Fruit fly (Drosophila melanogaster): ENCODE data around the gene Smr.
A peak's percentile ranks its signal among the peaks of the same experiment; 100 is the strongest.

Gene Smr

DNA sequence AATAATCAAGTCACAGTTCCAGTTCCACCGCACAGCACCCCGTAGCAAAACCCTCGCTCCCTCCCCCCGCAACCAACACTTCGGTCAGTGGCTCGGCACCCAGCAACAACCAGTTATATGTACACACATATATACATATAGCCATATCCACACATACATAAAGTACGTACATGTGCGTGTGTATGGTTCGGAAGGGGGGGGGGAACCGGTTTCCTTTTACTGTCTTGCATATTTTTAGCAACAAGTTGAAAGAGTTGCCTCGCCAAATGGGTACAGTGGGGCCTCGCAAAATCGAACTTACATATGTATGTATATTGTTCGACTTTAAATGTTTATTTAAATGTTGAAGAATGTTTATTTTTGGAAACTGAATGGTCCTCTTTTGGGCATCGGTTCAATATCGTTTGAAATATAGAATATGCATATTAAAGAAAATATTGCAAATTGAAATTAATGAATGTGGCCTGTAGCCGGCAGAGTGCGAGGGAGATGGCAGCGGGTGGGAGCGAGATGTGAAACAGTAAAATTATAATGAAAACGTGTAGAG, 12.7 kb upstream of the Smr start (continued):
- peak; percentile 56 for TF ChIP-seq CG17328 (GFP tag; IDR thresholded peaks at IDR 0.05)
- TF ChIP-seq ase (GFP tag; IDR thresholded peaks at IDR 0.05) = peak; percentile 58; the same call in 1 of the 3 replicates
- TF ChIP-seq Dip3 (GFP tag; optimal IDR thresholded peaks at IDR 0.05) = peak; percentile 82
- TF ChIP-seq NK7.1 (GFP tag; optimal IDR thresholded peaks at IDR 0.05) = peak; percentile 1
- TF ChIP-seq CG7839 (tag; optimal IDR thresholded peaks at IDR 0.05) = peak; percentile 79
- no peak for TF ChIP-seq NC2β (GFP tag; optimal IDR thresholded peaks at IDR 0.05)
- peak; percentile 86 for TF ChIP-seq CG18599 (GFP tag; optimal IDR thresholded peaks at IDR 0.05)
- TF ChIP-seq tio (GFP tag; optimal IDR thresholded peaks at IDR 0.05) = peak; percentile 22
- TF ChIP-seq CG4820 (GFP tag; optimal IDR thresholded peaks at IDR 0.05) = peak; percentile 7
- peak; percentile 68 for TF ChIP-seq CG10147 (GFP tag; optimal IDR thresholded peaks at IDR 0.05)
- TF ChIP-seq Sin3A (optimal IDR thresholded peaks at IDR 0.05) = no peak
- TF ChIP-seq CG32532 (GFP tag; IDR thresholded peaks at IDR 0.05) = peak; percentile 91
- TF ChIP-seq tll (GFP tag; optimal IDR thresholded peaks at IDR 0.05) = no peak
- TF ChIP-seq gem (tag; optimal IDR thresholded peaks at IDR 0.05) = peak; percentile 80
- TF ChIP-seq fu2 (GFP tag; optimal IDR thresholded peaks at IDR 0.05) = peak; percentile 36
- TF ChIP-seq hbn (GFP tag; IDR thresholded peaks at IDR 0.05; ENCODE audit: partially characterized antibody) = no peak
- peak; percentile 50 for TF ChIP-seq abd-A (tag; optimal IDR thresholded peaks at IDR 0.05)
- TF ChIP-seq CG4360 (GFP tag; IDR thresholded peaks at IDR 0.05) = no peak
- peak; percentile 53 to 64 for TF ChIP-seq dpn (GFP tag; optimal IDR thresholded peaks at IDR 0.05)
- peak; percentile 90 for TF ChIP-seq al (GFP tag; IDR thresholded peaks at IDR 0.05)
- peak; percentile 75 for TF ChIP-seq CG32767 (GFP tag; IDR thresholded peaks at IDR 0.05)
- TF ChIP-seq gfzf (GFP tag; optimal IDR thresholded peaks at IDR 0.05) = no peak
- peak; percentile 63 for TF ChIP-seq CG12071 (GFP tag; optimal IDR thresholded peaks at IDR 0.05)
- TF ChIP-seq Oli (tag; optimal IDR thresholded peaks at IDR 0.05) = peak; percentile 64
- no peak for TF ChIP-seq stwl (tag; optimal IDR thresholded peaks at IDR 0.05)
- peak; percentile 53; the same call in 1 of the 2 replicates for TF ChIP-seq CG8765 (GFP tag; IDR thresholded peaks at IDR 0.05)
- peak; percentile 60 for TF ChIP-seq CG10209 (GFP tag; optimal IDR thresholded peaks at IDR 0.05)
- TF ChIP-seq Aef1 (GFP tag; IDR thresholded peaks at IDR 0.05) = peak; percentile 60
- peak; percentile 71 for TF ChIP-seq CG17359 (tag; optimal IDR thresholded peaks at IDR 0.05)
- TF ChIP-seq CG1024 (GFP tag; IDR thresholded peaks at IDR 0.05) = no peak
- TF ChIP-seq CG8089 (GFP tag; optimal IDR thresholded peaks at IDR 0.05) = no peak
- TF ChIP-seq esg (GFP tag; conservative IDR thresholded peaks at IDR 0.05) = peak; percentile 70
- no peak for TF ChIP-seq CG6175 (GFP tag; IDR thresholded peaks at IDR 0.05)
- no peak for TF ChIP-seq usp (GFP tag; optimal IDR thresholded peaks at IDR 0.05)
- TF ChIP-seq eyg (GFP tag; optimal IDR thresholded peaks at IDR 0.05) = no peak
- TF ChIP-seq scrt (GFP tag; optimal IDR thresholded peaks at IDR 0.05) = peak; percentile 91
- peak; percentile 67; the same call in 1 of the 2 replicates for TF ChIP-seq CG6272 (GFP tag; IDR thresholded peaks at IDR 0.05)
- TF ChIP-seq Usf (GFP tag; optimal IDR thresholded peaks at IDR 0.05) = peak; percentile 74
- TF ChIP-seq CG31224 (GFP tag; IDR thresholded peaks at IDR 0.05) = peak; percentile 74
- no peak for TF ChIP-seq Jarid2 (GFP tag; optimal IDR thresholded peaks at IDR 0.05)
- TF ChIP-seq CG17802 (tag; optimal IDR thresholded peaks at IDR 0.05) = no peak
- TF ChIP-seq fd102C (GFP tag; optimal IDR thresholded peaks at IDR 0.05) = no peak
- no peak for TF ChIP-seq sna (GFP tag; IDR thresholded peaks at IDR 0.05; ENCODE audit: partially characterized antibody)
- no peak for TF ChIP-seq CG43689 (GFP tag; IDR thresholded peaks at IDR 0.05)
- peak; percentile 81 for TF ChIP-seq pho (GFP tag; optimal IDR thresholded peaks at IDR 0.05)
- TF ChIP-seq CG10321 (GFP tag; IDR thresholded peaks at IDR 0.05) = peak; percentile 47; the same call in 1 of the 2 replicates
- TF ChIP-seq Neu2 (GFP tag; optimal IDR thresholded peaks at IDR 0.05; ENCODE audit: borderline replicate concordance) = no peak
- TF ChIP-seq lbe (GFP tag; optimal IDR thresholded peaks at IDR 0.05) = peak; percentile 85
- TF ChIP-seq MESR4 (GFP tag; optimal IDR thresholded peaks at IDR 0.05) = no peak
- TF ChIP-seq yki (optimal IDR thresholded peaks at IDR 0.05) = no peak
- peak; percentile 79 for TF ChIP-seq seq (GFP tag; IDR thresholded peaks at IDR 0.05)
